Worm (Caenorhabditis elegans) whole organism, mixed stage, embryonic: ENCODE measurements around the gene npl-10.

Experiments used
- blmp-1 ChIP-seq: fragments of 150-350 bp; optimal IDR thresholded peaks from 2 replicates; lab custom pipeline; 2014; ENCODE audit warnings: missing biosample characterization, missing genetic modification characterization
- elt-1 ChIP-seq: sonication (generic microtip); optimal IDR thresholded peaks from 2 replicates; lab custom pipeline; 2017; ENCODE audit warnings: missing genetic modification characterization, mild to moderate bottlenecking, missing compliant biosample characterization, antibody characterized with exemption, moderate library complexity, borderline replicate concordance; ENCODE audit not compliant: insufficient read depth
- hlh-1 ChIP-seq: fragments of 150-350 bp; optimal IDR thresholded peaks from 2 replicates; lab custom pipeline; 2014; ENCODE audit warnings: missing biosample characterization, missing genetic modification reagents, missing genetic modification characterization
- lsy-2 ChIP-seq: fragments of 150-350 bp; optimal IDR thresholded peaks from 2 replicates; lab custom pipeline; 2014; ENCODE audit warnings: missing biosample characterization, missing genetic modification characterization
- nhr-237 ChIP-seq: fragments of 150-350 bp; optimal IDR thresholded peaks from 2 replicates; lab custom pipeline; 2014; ENCODE audit warnings: missing biosample characterization, missing genetic modification characterization
- nhr-28 ChIP-seq: fragments of 150-350 bp; optimal IDR thresholded peaks from 2 replicates; lab custom pipeline; 2014; ENCODE audit warnings: missing biosample characterization, missing genetic modification characterization
- pha-4 ChIP-seq: fragments of 150-350 bp; optimal IDR thresholded peaks from 2 replicates; lab custom pipeline; 2018; ENCODE audit warnings: missing biosample characterization, missing genetic modification reagents, missing genetic modification characterization
- snpc-4 ChIP-seq: fragments of 150-350 bp; optimal IDR thresholded peaks from 2 replicates; lab custom pipeline; 2014; ENCODE audit warnings: missing biosample characterization, missing genetic modification characterization
- tbx-8 ChIP-seq: fragments of 200-800 bp; sonication (Bioruptor generic); optimal IDR thresholded peaks from 2 replicates; lab custom pipeline; 2018; ENCODE audit warnings: mild to moderate bottlenecking, missing genetic modification characterization, moderate library complexity, missing compliant biosample characterization
- unc-62 ChIP-seq: fragments of 150-350 bp; optimal IDR thresholded peaks from 2 replicates; lab custom pipeline; 2014; ENCODE audit warnings: missing biosample characterization, missing genetic modification reagents, missing genetic modification characterization
- ztf-11 ChIP-seq: fragments of 150-350 bp; optimal IDR thresholded peaks from 2 replicates; lab custom pipeline; 2014; ENCODE audit warnings: missing biosample characterization, missing genetic modification characterization

ce11 chrIII:3970395-3970794 is 34.7 kb upstream of the npl-10 start:
- TF ChIP-seq unc-62 (GFP tag; lab: Kevin White, UChicago) (no peak), nhr-28 (no peak), blmp-1 (tag; lab: Kevin White, UChicago) (no peak), nhr-237 (tag; lab: Kevin White, UChicago) (no peak), elt-1 (tag; lab: Kevin White, UChicago) (no peak), pha-4 (tag; lab: Kevin White, UChicago) (no peak), ztf-11 (tag; lab: Kevin White, UChicago) (no peak), lsy-2 (no peak), snpc-4 (tag; lab: Kevin White, UChicago) (no peak), tbx-8 (GFP tag; lab: Kevin White, UChicago) (no peak), hlh-1 (tag; lab: Kevin White, UChicago) (no peak)
